Worm (Caenorhabditis elegans): ENCODE results near the gene Y70C5A.4.

- TF ChIP-seq ama-1 (optimal IDR thresholded peaks at IDR 0.05), result no peak
- no peak for TF ChIP-seq ceh-14 (tag; optimal IDR thresholded peaks at IDR 0.05)
- no peak for TF ChIP-seq Y22D7AL.16 (tag; optimal IDR thresholded peaks at IDR 0.05)
- no peak for TF ChIP-seq ceh-48 (tag; optimal IDR thresholded peaks at IDR 0.05)
- no peak for TF ChIP-seq tbx-2 (tag; optimal IDR thresholded peaks at IDR 0.05)
- no peak for TF ChIP-seq F13H6.1 (tag; optimal IDR thresholded peaks at IDR 0.05)
- TF ChIP-seq dmd-4 (tag; optimal IDR thresholded peaks at IDR 0.05; ENCODE audit: borderline replicate concordance), result no peak
- no peak for TF ChIP-seq nfya-1 (tag; optimal IDR thresholded peaks at IDR 0.05)
Measured at ce11 chrV:16622754-16623261, 5.2 kb downstream of the Y70C5A.4 start, which contains the start of gene Y70C5A.2.
